Worm (Caenorhabditis elegans) whole organism, L3 larva: Measurements from ENCODE around the gene pqn-79.

Source experiments
- ama-1 ChIP-seq: fragments of 150-350 bp; optimal IDR thresholded peaks from 2 replicates; lab custom pipeline; 2018
- ceh-16 ChIP-seq: sonication (generic microtip); optimal IDR thresholded peaks from 2 replicates; lab custom pipeline; 2017; ENCODE audit warnings: missing biosample characterization, missing genetic modification characterization
- elt-3 ChIP-seq, 3 experiments: fragments of 150-350 bp in 1 of 3; sonication (generic microtip) in 2 of 3; optimal IDR thresholded peaks; 2 replicates in 2 of 3; 4 replicates in 1 of 3; lab custom pipeline; 2014 to 2017; ENCODE audit warnings: missing biosample characterization in 3 of 3, missing genetic modification characterization in 3 of 3
- lin-15B ChIP-seq: fragments of 150-350 bp; optimal IDR thresholded peaks from 2 replicates; lab custom pipeline; 2014; ENCODE audit warnings: missing biosample characterization, missing genetic modification characterization
- mdl-1 ChIP-seq: fragments of 150-350 bp; optimal IDR thresholded peaks from 2 replicates; lab custom pipeline; 2014; ENCODE audit warnings: missing biosample characterization, missing genetic modification characterization
- nfya-1 ChIP-seq: sonication (generic microtip); optimal IDR thresholded peaks from 2 replicates; lab custom pipeline; 2017; ENCODE audit warnings: missing genetic modification characterization, mild to moderate bottlenecking, missing compliant biosample characterization, antibody characterized with exemption, moderate library complexity; ENCODE audit not compliant: insufficient read depth
- nhr-237 ChIP-seq: fragments of 150-350 bp; optimal IDR thresholded peaks from 2 replicates; lab custom pipeline; 2014; ENCODE audit warnings: missing biosample characterization, missing genetic modification characterization
- nhr-28 ChIP-seq: fragments of 150-350 bp; optimal IDR thresholded peaks from 2 replicates; lab custom pipeline; 2014; ENCODE audit warnings: missing biosample characterization, missing genetic modification characterization
- nhr-43 ChIP-seq: sonication (generic microtip); optimal IDR thresholded peaks from 2 replicates; lab custom pipeline; 2016; ENCODE audit warnings: mild to moderate bottlenecking, missing genetic modification characterization, missing compliant biosample characterization; ENCODE audit not compliant: poor library complexity, severe bottlenecking
- sea-2 ChIP-seq: fragments of 150-350 bp; sonication (generic microtip); optimal IDR thresholded peaks from 4 replicates; lab custom pipeline; 2014; ENCODE audit warnings: missing biosample characterization, missing genetic modification reagents, missing genetic modification characterization
- snpc-4 ChIP-seq: fragments of 150-350 bp; optimal IDR thresholded peaks from 2 replicates; lab custom pipeline; 2014; ENCODE audit warnings: missing biosample characterization, missing genetic modification characterization
- unc-39 ChIP-seq: sonication (generic microtip); optimal IDR thresholded peaks from 4 replicates; lab custom pipeline; 2017; ENCODE audit warnings: missing biosample characterization, missing genetic modification characterization
- ztf-11 ChIP-seq: fragments of 150-350 bp; optimal IDR thresholded peaks from 2 replicates; lab custom pipeline; 2014; ENCODE audit warnings: missing biosample characterization, missing genetic modification characterization
- ztf-4 ChIP-seq: fragments of 150-350 bp; optimal IDR thresholded peaks from 2 replicates; lab custom pipeline; 2014; ENCODE audit warnings: missing biosample characterization, missing genetic modification characterization

DNA sequence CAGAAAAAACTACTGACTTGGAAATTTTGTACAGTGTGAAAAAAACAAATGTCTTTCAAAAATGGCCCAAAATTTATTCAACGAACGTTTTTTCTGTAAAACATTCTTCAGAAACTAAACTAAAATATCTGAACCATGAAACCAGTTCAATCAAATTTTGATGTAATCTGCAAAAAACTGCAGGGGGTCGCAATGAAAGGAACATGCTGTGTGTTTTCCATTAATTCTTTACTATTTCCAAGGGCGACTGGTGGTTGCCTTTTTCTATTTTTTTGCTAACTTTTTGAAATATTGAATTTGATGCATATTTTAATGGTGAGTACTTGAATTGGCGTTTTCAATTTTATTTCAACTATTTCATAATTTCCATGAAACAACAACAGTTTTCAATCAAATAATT lies 35.8 kb downstream of the pqn-79 start, which contains the start of gene Y105C5A.9:
- no peak for TF ChIP-seq sea-2 (GFP tag; lab: Kevin White, UChicago)
- TF ChIP-seq nhr-28 (tag; lab: Kevin White, UChicago): no peak
- TF ChIP-seq nhr-237 (tag; lab: Kevin White, UChicago): no peak
- TF ChIP-seq nfya-1 (tag; lab: Kevin White, UChicago): no peak
- no peak for TF ChIP-seq snpc-4 (tag; lab: Kevin White, UChicago)
- no peak for TF ChIP-seq ztf-11 (tag; lab: Kevin White, UChicago)
- TF ChIP-seq unc-39 (tag; lab: Kevin White, UChicago): no peak
- no peak for TF ChIP-seq mdl-1 (tag; lab: Kevin White, UChicago)
- no peak for TF ChIP-seq nhr-43 (tag; lab: Kevin White, UChicago)
- TF ChIP-seq ceh-16 (tag; lab: Kevin White, UChicago): no peak
- TF ChIP-seq lin-15B (tag; lab: Kevin White, UChicago): no peak
- TF ChIP-seq ama-1: no peak
- TF ChIP-seq ztf-4 (tag; lab: Kevin White, UChicago): no peak
- TF ChIP-seq elt-3 (tag; optimal IDR thresholded peaks at IDR 0.05; lab: Kevin White, UChicago): no peak
